Fruit fly (Drosophila melanogaster): Measurements from ENCODE around the gene PKD.

PKD gene

dm6 chr3R:18311368-18311919, 2.8 kb downstream of the PKD start (continued):
- peak; percentile 59 for TF ChIP-seq CG10959 (GFP tag; IDR thresholded peaks at IDR 0.05)
- no peak for TF ChIP-seq CG3281 (GFP tag; optimal IDR thresholded peaks at IDR 0.05)
- TF ChIP-seq Taf1 (GFP tag; IDR thresholded peaks at IDR 0.05), result peak; percentile 57
- TF ChIP-seq Usf (GFP tag; optimal IDR thresholded peaks at IDR 0.05), result no peak
- TF ChIP-seq disco-r (GFP tag; optimal IDR thresholded peaks at IDR 0.05), result peak; percentile 5
- peak; percentile 69 for TF ChIP-seq zf30C (GFP tag; optimal IDR thresholded peaks at IDR 0.05)
- TF ChIP-seq Six4 (GFP tag; optimal IDR thresholded peaks at IDR 0.05), result no peak
- TF ChIP-seq gro (GFP tag; optimal IDR thresholded peaks at IDR 0.05), result no peak
- peak; percentile 59 for TF ChIP-seq CG11247 (GFP tag; IDR thresholded peaks at IDR 0.05)
- TF ChIP-seq Aef1 (GFP tag; IDR thresholded peaks at IDR 0.05), result 0 out of 3 replicates have a peak, but pooled peaks have one; percentile 36
- no peak for TF ChIP-seq B-H1 (GFP tag; IDR thresholded peaks at IDR 0.05)
- no peak for TF ChIP-seq gcm2 (GFP tag; optimal IDR thresholded peaks at IDR 0.05)
- no peak for TF ChIP-seq vnd (GFP tag; IDR thresholded peaks at IDR 0.05; ENCODE audit: partially characterized antibody)
- peak; percentile 44 for TF ChIP-seq CG16815 (GFP tag; optimal IDR thresholded peaks at IDR 0.05)
- TF ChIP-seq Lhr (GFP tag; optimal IDR thresholded peaks at IDR 0.05), result peak; percentile 58
- peak; percentile 52 for TF ChIP-seq CG17359 (tag; optimal IDR thresholded peaks at IDR 0.05)
- TF ChIP-seq CG11504 (tag; optimal IDR thresholded peaks at IDR 0.05), result peak; percentile 77
- TF ChIP-seq CG30431 (GFP tag; optimal IDR thresholded peaks at IDR 0.05), result peak; percentile 27
- peak; percentile 21 for TF ChIP-seq Deaf1 (tag; optimal IDR thresholded peaks at IDR 0.05)
- TF ChIP-seq Hey (tag; optimal IDR thresholded peaks at IDR 0.05), result peak; percentile 45
- no peak for TF ChIP-seq lbe (GFP tag; optimal IDR thresholded peaks at IDR 0.05)
- no peak for TF ChIP-seq ap (GFP tag; IDR thresholded peaks at IDR 0.05)
- TF ChIP-seq CTCF (GFP tag; optimal IDR thresholded peaks at IDR 0.05), result no peak
- no peak for TF ChIP-seq CG5953 (GFP tag; IDR thresholded peaks at IDR 0.05)
- TF ChIP-seq gt (GFP tag; IDR thresholded peaks at IDR 0.05), result 0 out of 2 replicates have a peak, but pooled peaks have one; percentile 20
- TF ChIP-seq Hr51 (GFP tag; optimal IDR thresholded peaks at IDR 0.05), result peak in 1 of 2 experiments; percentile 76
- peak; percentile 60 for TF ChIP-seq Rx (GFP tag; IDR thresholded peaks at IDR 0.05)
- TF ChIP-seq rib (GFP tag; IDR thresholded peaks at IDR 0.05), result peak; percentile 88
- peak; percentile 27 for TF ChIP-seq PHDP (tag; optimal IDR thresholded peaks at IDR 0.05)
- peak; percentile 83 for TF ChIP-seq gem (tag; optimal IDR thresholded peaks at IDR 0.05)
- no peak for TF ChIP-seq CG8290 (GFP tag; optimal IDR thresholded peaks at IDR 0.05)
- peak; percentile 47 to 71 for TF ChIP-seq CG8290 (tag; optimal IDR thresholded peaks at IDR 0.05)
- TF ChIP-seq Nf-YA (GFP tag; IDR thresholded peaks at IDR 0.05), result 0 out of 2 replicates have a peak, but pooled peaks have one; percentile 45
- peak; percentile 76 for TF ChIP-seq CG7839 (tag; optimal IDR thresholded peaks at IDR 0.05)
- peak; percentile 17 to 30 for TF ChIP-seq Pdp1 (GFP tag; optimal IDR thresholded peaks at IDR 0.05)
- no peak for TF ChIP-seq Atf3 (GFP tag; optimal IDR thresholded peaks at IDR 0.05)
- TF ChIP-seq fd102C (GFP tag; optimal IDR thresholded peaks at IDR 0.05), result no peak
- peak; percentile 55 for TF ChIP-seq cg (GFP tag; optimal IDR thresholded peaks at IDR 0.05)
- no peak for TF ChIP-seq Sin3A (optimal IDR thresholded peaks at IDR 0.05)
- TF ChIP-seq CG15011 (GFP tag; optimal IDR thresholded peaks at IDR 0.05), result no peak
- TF ChIP-seq ac (GFP tag; optimal IDR thresholded peaks at IDR 0.05), result no peak
- TF ChIP-seq Camta (GFP tag; optimal IDR thresholded peaks at IDR 0.05), result peak; percentile 39
- TF ChIP-seq CG14860 (GFP tag; IDR thresholded peaks at IDR 0.05; ENCODE audit: partially characterized antibody), result no peak
- TF ChIP-seq corto (GFP tag; optimal IDR thresholded peaks at IDR 0.05), result no peak
- peak; percentile 46 for TF ChIP-seq Dip3 (GFP tag; optimal IDR thresholded peaks at IDR 0.05)
- peak; percentile 44 for TF ChIP-seq CG17186 (GFP tag; optimal IDR thresholded peaks at IDR 0.05)
- peak; percentile 61; the same call in 1 of the 3 replicates for TF ChIP-seq Optix (GFP tag; IDR thresholded peaks at IDR 0.05)
- TF ChIP-seq sisA (GFP tag; IDR thresholded peaks at IDR 0.05), result 0 out of 2 replicates have a peak, but pooled peaks have one; percentile 9
- TF ChIP-seq fd96Cb (tag; optimal IDR thresholded peaks at IDR 0.05), result peak; percentile 23
- peak; percentile 48; the same call in 1 of the 2 replicates for TF ChIP-seq wdn (GFP tag; IDR thresholded peaks at IDR 0.05)
- TF ChIP-seq CoRest (tag; optimal IDR thresholded peaks at IDR 0.05), result peak; percentile 85
